Worm (Caenorhabditis elegans) whole organism, midembryonic: ENCODE results near the gene M117.1.

Source experiments
- cog-1 ChIP-seq: sonication (generic microtip); optimal IDR thresholded peaks from 2 replicates; lab custom pipeline; 2016; ENCODE audit warnings: missing genetic modification characterization, missing compliant biosample characterization
- flt-1 ChIP-seq: fragments of 200-800 bp; sonication (Bioruptor generic); IDR thresholded peaks from 2 replicates; pipeline ENCODE4 v1.3.6; 2022; ENCODE audit warnings: missing genetic modification characterization, missing compliant biosample characterization
- ztf-29 ChIP-seq: fragments of 200-800 bp; sonication (Bioruptor generic); IDR thresholded peaks from 2 replicates; pipeline ENCODE4 v1.3.6; 2022; ENCODE audit warnings: missing genetic modification reagents, missing genetic modification characterization, missing compliant biosample characterization

ce11 chrIV:11847771-11848312, 33.8 kb downstream of the M117.1 start, which contains the start of the genes F38H4.6 and F38H4.4:
- TF ChIP-seq ztf-29 (no peak), flt-1 (GFP tag; lab: Robert Waterston, UW) (no peak), cog-1 (tag; lab: Kevin White, UChicago) (no peak)
